Fruit fly (Drosophila melanogaster): ENCODE measurements around the gene ru.

ru gene

DNA sequence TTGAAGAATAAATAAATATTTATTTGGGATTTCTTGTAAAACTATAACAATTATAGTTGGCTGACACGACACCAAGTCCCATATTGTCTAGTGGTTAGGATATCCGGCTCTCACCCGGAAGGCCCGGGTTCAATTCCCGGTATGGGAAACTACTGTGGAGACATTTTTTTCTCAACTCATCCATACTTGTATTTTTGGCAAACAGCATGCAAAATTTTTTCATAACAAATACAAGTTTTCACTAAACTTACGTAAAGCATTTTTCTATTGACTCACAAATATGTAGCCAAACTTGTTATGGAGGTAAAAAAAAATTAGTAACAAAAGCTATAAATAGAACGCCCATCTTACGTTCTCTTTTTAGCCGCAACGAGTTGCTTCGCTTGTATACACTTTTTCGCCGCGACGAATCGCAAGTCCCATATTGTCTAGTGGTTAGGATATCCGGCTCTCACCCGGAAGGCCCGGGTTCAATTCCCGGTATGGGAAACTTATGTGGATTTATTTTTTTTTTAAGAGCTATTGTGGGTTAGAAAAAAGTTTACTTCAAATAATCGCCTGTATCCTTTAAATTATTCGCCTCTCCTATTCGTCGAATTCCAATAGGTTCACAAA lies 31.0 kb downstream of the ru start (continued):
- TF ChIP-seq fd96Cb (tag; optimal IDR thresholded peaks at IDR 0.05) = no peak
- no peak for TF ChIP-seq psq (GFP tag; optimal IDR thresholded peaks at IDR 0.05)
- peak; percentile 2 for TF ChIP-seq CG34376 (GFP tag; optimal IDR thresholded peaks at IDR 0.05)
- no peak for TF ChIP-seq CG11398 (GFP tag; optimal IDR thresholded peaks at IDR 0.05)
- TF ChIP-seq twi (tag; optimal IDR thresholded peaks at IDR 0.05) = no peak
- TF ChIP-seq Dll (GFP tag; IDR thresholded peaks at IDR 0.05; ENCODE audit: partially characterized antibody) = peak; percentile 57; the same call in 3 of the 4 replicates
- no peak for TF ChIP-seq CG7556 (GFP tag; optimal IDR thresholded peaks at IDR 0.05)
- peak; percentile 56; the same call in 2 of the 3 replicates for TF ChIP-seq CG14860 (GFP tag; IDR thresholded peaks at IDR 0.05; ENCODE audit: partially characterized antibody)
- TF ChIP-seq Lim3 (GFP tag; IDR thresholded peaks at IDR 0.05) = no peak
- TF ChIP-seq Oli (tag; optimal IDR thresholded peaks at IDR 0.05) = no peak
- no peak for TF ChIP-seq pnt (GFP tag; optimal IDR thresholded peaks at IDR 0.05)
- TF ChIP-seq Tbp (GFP tag; optimal IDR thresholded peaks at IDR 0.05) = no peak
- no peak for TF ChIP-seq CG15011 (GFP tag; optimal IDR thresholded peaks at IDR 0.05)
- no peak for TF ChIP-seq Nf-YC (tag; optimal IDR thresholded peaks at IDR 0.05)
- TF ChIP-seq Kr (GFP tag; optimal IDR thresholded peaks at IDR 0.05) = no peak
- TF ChIP-seq Eip74EF (GFP tag; optimal IDR thresholded peaks at IDR 0.05) = peak in 1 of 2 experiments; percentile 33
- TF ChIP-seq HLH54F (GFP tag; optimal IDR thresholded peaks at IDR 0.05) = no peak
- TF ChIP-seq Chrac-16 (GFP tag; optimal IDR thresholded peaks at IDR 0.05) = no peak
- TF ChIP-seq CG3726 (GFP tag; IDR thresholded peaks at IDR 0.05) = no peak
- TF ChIP-seq CG42726 (GFP tag; IDR thresholded peaks at IDR 0.05; ENCODE audit: partially characterized antibody) = peak; percentile 38
- TF ChIP-seq crc (GFP tag; optimal IDR thresholded peaks at IDR 0.05) = no peak
- no peak for TF ChIP-seq CG17802 (tag; optimal IDR thresholded peaks at IDR 0.05)
- no peak for TF ChIP-seq Bteb2 (GFP tag; optimal IDR thresholded peaks at IDR 0.05)
- peak; percentile 42 for TF ChIP-seq ato (GFP tag; IDR thresholded peaks at IDR 0.05; ENCODE audit: partially characterized antibody)
- no peak for TF ChIP-seq Optix (GFP tag; IDR thresholded peaks at IDR 0.05)
- TF ChIP-seq CG32767 (GFP tag; IDR thresholded peaks at IDR 0.05) = no peak
- TF ChIP-seq lab (GFP tag; optimal IDR thresholded peaks at IDR 0.05) = no peak
- TF ChIP-seq CG11504 (tag; optimal IDR thresholded peaks at IDR 0.05) = no peak
- no peak for TF ChIP-seq Blimp-1 (GFP tag; optimal IDR thresholded peaks at IDR 0.05)
- no peak for TF ChIP-seq CG11085 (GFP tag; IDR thresholded peaks at IDR 0.05)
- TF ChIP-seq CG30431 (GFP tag; optimal IDR thresholded peaks at IDR 0.05) = no peak
- peak; percentile 60; the same call in 1 of the 2 replicates for TF ChIP-seq amos (GFP tag; IDR thresholded peaks at IDR 0.05; ENCODE audit: partially characterized antibody)
- no peak for TF ChIP-seq abd-A (tag; optimal IDR thresholded peaks at IDR 0.05)
- no peak for TF ChIP-seq Myb (GFP tag; optimal IDR thresholded peaks at IDR 0.05)
- TF ChIP-seq al (GFP tag; IDR thresholded peaks at IDR 0.05) = no peak
- TF ChIP-seq Camta (GFP tag; optimal IDR thresholded peaks at IDR 0.05) = no peak
- no peak for TF ChIP-seq Sin3A (optimal IDR thresholded peaks at IDR 0.05)
- TF ChIP-seq CG6791 (GFP tag; IDR thresholded peaks at IDR 0.05; ENCODE audit: partially characterized antibody) = peak; percentile 72; the same call in 2 of the 3 replicates
- no peak for TF ChIP-seq jigr1 (GFP tag; IDR thresholded peaks at IDR 0.05)
- TF ChIP-seq Hr51 (GFP tag; optimal IDR thresholded peaks at IDR 0.05) = no peak
- TF ChIP-seq CG9727 (GFP tag; optimal IDR thresholded peaks at IDR 0.05) = no peak
- TF ChIP-seq trh (GFP tag; optimal IDR thresholded peaks at IDR 0.05) = no peak
- 0 out of 3 replicates have a peak, but pooled peaks have one; percentile 31 for TF ChIP-seq CG34224 (GFP tag; IDR thresholded peaks at IDR 0.05; ENCODE audit: partially characterized antibody)
- 0 out of 2 replicates have a peak, but pooled peaks have one; percentile 22 for TF ChIP-seq CG2129 (GFP tag; IDR thresholded peaks at IDR 0.05; ENCODE audit: partially characterized antibody)
- no peak for TF ChIP-seq CG1603 (tag; optimal IDR thresholded peaks at IDR 0.05)
- TF ChIP-seq lbe (GFP tag; optimal IDR thresholded peaks at IDR 0.05) = no peak
- TF ChIP-seq sc (optimal IDR thresholded peaks at IDR 0.05) = no peak
- no peak for TF ChIP-seq sc (GFP tag; optimal IDR thresholded peaks at IDR 0.05)
- no peak for TF ChIP-seq az2 (GFP tag; optimal IDR thresholded peaks at IDR 0.05)

All from whole organism, embryonic.